Fruit fly (Drosophila melanogaster) whole organism, embryonic: ENCODE measurements around the gene Blos4.

ENCODE experiments used
- Aef1 ChIP-seq: fragments of 200-800 bp; sonication (Bioruptor generic); IDR thresholded peaks from 3 replicates; pipeline ENCODE4 v1.3.6; 2022; ENCODE audit warnings: missing biosample characterization, missing genetic modification characterization
- Bdp1 ChIP-seq: fragments of 200-800 bp; sonication (Bioruptor generic); optimal IDR thresholded peaks from 3 replicates; lab custom pipeline; 2016; ENCODE audit warnings: missing biosample characterization, missing genetic modification characterization
- Bgb ChIP-seq: fragments of 200-800 bp; sonication (Bioruptor generic); IDR thresholded peaks from 2 replicates; pipeline ENCODE4 v1.3.6; 2022; ENCODE audit warnings: missing biosample characterization, missing genetic modification characterization; ENCODE audit not compliant: partially characterized antibody
- CG11093 ChIP-seq: fragments of 200-800 bp; sonication (Bioruptor generic); IDR thresholded peaks from 3 replicates; pipeline ENCODE4 v1.3.6; 2022; ENCODE audit warnings: missing biosample characterization, missing genetic modification characterization
- CG11560 ChIP-seq: fragments of 200-800 bp; sonication (Bioruptor generic); IDR thresholded peaks from 3 replicates; pipeline ENCODE4 v1.3.6; 2022; ENCODE audit warnings: missing biosample characterization, missing genetic modification characterization
- CG14441 ChIP-seq: fragments of 200-800 bp; sonication (Bioruptor generic); IDR thresholded peaks from 2 replicates; pipeline ENCODE4 v1.3.6; 2022; ENCODE audit warnings: missing biosample characterization, missing genetic modification characterization
- CG17802 ChIP-seq: fragments of 200-800 bp; sonication (Bioruptor generic); optimal IDR thresholded peaks from 2 replicates; lab custom pipeline; 2018; ENCODE audit warnings: missing biosample characterization, mild to moderate bottlenecking, missing genetic modification characterization, moderate library complexity
- CG2120 ChIP-seq: fragments of 200-800 bp; sonication (Bioruptor generic); optimal IDR thresholded peaks from 3 replicates; lab custom pipeline; 2016; ENCODE audit warnings: missing biosample characterization, missing genetic modification characterization
- CG32532 ChIP-seq: fragments of 200-800 bp; sonication (Bioruptor generic); IDR thresholded peaks from 2 replicates; pipeline ENCODE4 v1.3.6; 2022; ENCODE audit warnings: missing biosample characterization, missing genetic modification characterization
- CG3726 ChIP-seq: fragments of 200-800 bp; sonication (Bioruptor generic); IDR thresholded peaks from 3 replicates; pipeline ENCODE4, ENCODE4 v1.3.6; 2022; ENCODE audit warnings: missing biosample characterization, missing genetic modification characterization
- CG42726 ChIP-seq: fragments of 200-800 bp; sonication (Bioruptor generic); IDR thresholded peaks from 2 replicates; pipeline ENCODE4 v1.3.6; 2022; ENCODE audit warnings: missing biosample characterization, missing genetic modification characterization; ENCODE audit not compliant: partially characterized antibody
- CG4404 ChIP-seq: fragments of 200-800 bp; sonication (Bioruptor generic); IDR thresholded peaks from 2 replicates; pipeline ENCODE4 v1.3.6; 2022; ENCODE audit warnings: missing biosample characterization, missing genetic modification characterization
- CG5953 ChIP-seq: fragments of 200-800 bp; sonication (Bioruptor generic); IDR thresholded peaks from 2 replicates; pipeline ENCODE4 v1.3.6; 2022; ENCODE audit warnings: missing biosample characterization, missing genetic modification characterization
- CG6765 ChIP-seq: fragments of 200-800 bp; sonication (Bioruptor generic); optimal IDR thresholded peaks from 3 replicates; lab custom pipeline; 2017; ENCODE audit warnings: missing biosample characterization, mild to moderate bottlenecking, missing genetic modification characterization
- CG7372 ChIP-seq: fragments of 200-800 bp; sonication (Bioruptor generic); IDR thresholded peaks from 2 replicates; pipeline ENCODE4 v1.3.6; 2022; ENCODE audit warnings: missing biosample characterization, missing genetic modification characterization
- CG8765 ChIP-seq: fragments of 200-800 bp; sonication (Bioruptor generic); IDR thresholded peaks from 2 replicates; pipeline ENCODE4 v1.3.6; 2022; ENCODE audit warnings: missing biosample characterization, missing genetic modification characterization
- CHES-1-like ChIP-seq: fragments of 200-800 bp; sonication (Bioruptor generic); optimal IDR thresholded peaks from 2 replicates; lab custom pipeline; 2016; ENCODE audit warnings: missing biosample characterization, missing genetic modification characterization
- Chrac-16 ChIP-seq: fragments of 200-800 bp; sonication (Bioruptor generic); optimal IDR thresholded peaks from 3 replicates; lab custom pipeline; 2016; ENCODE audit warnings: missing biosample characterization, missing genetic modification characterization
- CoRest ChIP-seq: fragments of 200-800 bp; sonication (Bioruptor generic); optimal IDR thresholded peaks from 3 replicates; lab custom pipeline; 2018; ENCODE audit warnings: missing biosample characterization, mild to moderate bottlenecking, missing genetic modification characterization, moderate library complexity
- E2f2 ChIP-seq: fragments of 200-800 bp; sonication (Bioruptor generic); IDR thresholded peaks from 2 replicates; pipeline ENCODE4 v1.3.6; 2022; ENCODE audit warnings: missing biosample characterization, missing genetic modification characterization
- Fer1 ChIP-seq: fragments of 200-800 bp; sonication (Bioruptor generic); optimal IDR thresholded peaks from 2 replicates; lab custom pipeline; 2017; ENCODE audit warnings: missing biosample characterization, mild to moderate bottlenecking, missing genetic modification characterization
- Fer2 ChIP-seq: fragments of 200-800 bp; sonication (Bioruptor generic); optimal IDR thresholded peaks from 2 replicates; lab custom pipeline; 2018; ENCODE audit warnings: missing biosample characterization, mild to moderate bottlenecking, missing genetic modification characterization, moderate library complexity
- Fer3 ChIP-seq: fragments of 200-800 bp; sonication (Bioruptor generic); optimal IDR thresholded peaks from 2 replicates; lab custom pipeline; 2018; ENCODE audit warnings: missing biosample characterization, mild to moderate bottlenecking, missing genetic modification characterization, moderate library complexity
- HmgZ ChIP-seq: fragments of 200-800 bp; sonication (Bioruptor generic); optimal IDR thresholded peaks from 2 replicates; lab custom pipeline; 2018; ENCODE audit warnings: missing biosample characterization, mild to moderate bottlenecking, missing genetic modification characterization
- MTF-1 ChIP-seq: fragments of 200-800 bp; sonication (Bioruptor generic); optimal IDR thresholded peaks from 2 replicates; lab custom pipeline; 2018; ENCODE audit warnings: missing biosample characterization, mild to moderate bottlenecking, missing genetic modification characterization, borderline replicate concordance
- Meics ChIP-seq: fragments of 200-800 bp; sonication (Bioruptor generic); optimal IDR thresholded peaks from 2 replicates; lab custom pipeline; 2017; ENCODE audit warnings: missing biosample characterization, mild to moderate bottlenecking, missing genetic modification characterization
- NFAT ChIP-seq: fragments of 200-800 bp; sonication (Bioruptor generic); IDR thresholded peaks from 2 replicates; pipeline ENCODE4 v1.3.6; 2022; ENCODE audit warnings: missing biosample characterization, missing genetic modification characterization
- Rfx ChIP-seq: fragments of 200-800 bp; sonication (Bioruptor generic); IDR thresholded peaks from 2 replicates; pipeline ENCODE4 v1.3.6; 2022; ENCODE audit warnings: missing biosample characterization, missing genetic modification characterization
- Scr ChIP-seq: fragments of 200-800 bp; sonication (Bioruptor generic); IDR thresholded peaks from 2 replicates; pipeline ENCODE4 v1.3.6; 2022; ENCODE audit warnings: missing biosample characterization, missing genetic modification characterization; ENCODE audit not compliant: partially characterized antibody
- Sox102F ChIP-seq: fragments of 200-800 bp; sonication (Bioruptor generic); optimal IDR thresholded peaks from 2 replicates; lab custom pipeline; 2018; ENCODE audit warnings: missing biosample characterization, mild to moderate bottlenecking, missing genetic modification characterization, moderate library complexity
- Trl ChIP-seq, 3 experiments: fragments of >200 bp in 2 of 3; fragments of 200-800 bp in 1 of 3; sonication (Bioruptor generic) in 1 of 3; optimal IDR thresholded peaks; 2 replicates in 1 of 3; 3 replicates in 2 of 3; lab custom pipeline; 2016 to 2017; ENCODE audit warnings: missing biosample characterization in 1 of 3, missing genetic modification characterization in 1 of 3
- ac ChIP-seq: fragments of 200-800 bp; sonication (Bioruptor generic); optimal IDR thresholded peaks from 3 replicates; lab custom pipeline; 2017; ENCODE audit warnings: missing biosample characterization, mild to moderate bottlenecking, missing genetic modification characterization
- al ChIP-seq: fragments of 200-800 bp; sonication (Bioruptor generic); IDR thresholded peaks from 2 replicates; pipeline ENCODE4 v1.3.6; 2022; ENCODE audit warnings: missing biosample characterization, missing genetic modification characterization
- aop ChIP-seq: fragments of 200-800 bp; sonication (Bioruptor generic); IDR thresholded peaks from 2 replicates; pipeline ENCODE4 v1.3.6; 2022; ENCODE audit warnings: missing biosample characterization, missing genetic modification characterization
- az2 ChIP-seq: fragments of 200-800 bp; sonication (Bioruptor generic); optimal IDR thresholded peaks from 3 replicates; lab custom pipeline; 2016; ENCODE audit warnings: missing biosample characterization, missing genetic modification characterization
- cato ChIP-seq: fragments of 200-800 bp; sonication (Bioruptor generic); optimal IDR thresholded peaks from 2 replicates; lab custom pipeline; 2016; ENCODE audit warnings: missing biosample characterization, missing genetic modification characterization, borderline replicate concordance
- chinmo ChIP-seq: fragments of 200-800 bp; sonication (Bioruptor generic); IDR thresholded peaks from 4 replicates; pipeline ENCODE4 v1.3.6; 2022; ENCODE audit warnings: missing biosample characterization, missing genetic modification characterization; ENCODE audit not compliant: partially characterized antibody
- crc ChIP-seq: fragments of 200-800 bp; sonication (Bioruptor generic); optimal IDR thresholded peaks from 2 replicates; lab custom pipeline; 2016; ENCODE audit warnings: missing biosample characterization, missing genetic modification characterization
- danr ChIP-seq: fragments of 200-800 bp; sonication (Bioruptor generic); IDR thresholded peaks from 2 replicates; pipeline ENCODE4 v1.3.6; 2022; ENCODE audit warnings: missing biosample characterization, missing genetic modification characterization
- fd96Cb ChIP-seq: fragments of 200-800 bp; sonication (Bioruptor generic); optimal IDR thresholded peaks from 2 replicates; lab custom pipeline; 2018; ENCODE audit warnings: missing biosample characterization, mild to moderate bottlenecking, missing genetic modification characterization, moderate library complexity
- grau ChIP-seq: fragments of 200-800 bp; optimal IDR thresholded peaks from 3 replicates; lab custom pipeline; 2019; ENCODE audit warnings: missing biosample characterization, mild to moderate bottlenecking, missing genetic modification characterization, moderate library complexity
- grn ChIP-seq: fragments of 200-800 bp; sonication (Bioruptor generic); optimal IDR thresholded peaks from 3 replicates; lab custom pipeline; 2017; ENCODE audit warnings: missing biosample characterization, missing genetic modification characterization
- h ChIP-seq: fragments of >200 bp; optimal IDR thresholded peaks from 2 replicates; lab custom pipeline; 2017
- lab ChIP-seq: fragments of 200-800 bp; sonication (Bioruptor generic); optimal IDR thresholded peaks from 3 replicates; lab custom pipeline; 2017; ENCODE audit warnings: missing biosample characterization, missing genetic modification characterization, mild to moderate bottlenecking, moderate library complexity, missing genetic modification reagents
- repo ChIP-seq: fragments of 200-800 bp; sonication (Bioruptor generic); optimal IDR thresholded peaks from 2 replicates; lab custom pipeline; 2016; ENCODE audit warnings: missing biosample characterization, missing genetic modification characterization
- sna ChIP-seq: fragments of 200-800 bp; sonication (Bioruptor generic); IDR thresholded peaks from 2 replicates; pipeline ENCODE4 v1.3.6; 2022; ENCODE audit warnings: missing biosample characterization, missing genetic modification characterization; ENCODE audit not compliant: partially characterized antibody
- tgo ChIP-seq: fragments of 200-800 bp; sonication (Bioruptor generic); IDR thresholded peaks from 3 replicates; pipeline ENCODE4 v1.3.6; 2022; ENCODE audit warnings: missing biosample characterization, missing genetic modification characterization
- vnd ChIP-seq: fragments of 200-800 bp; sonication (Bioruptor generic); IDR thresholded peaks from 3 replicates; pipeline ENCODE4 v1.3.6; 2022; ENCODE audit warnings: missing biosample characterization, missing genetic modification characterization; ENCODE audit not compliant: partially characterized antibody
- wek ChIP-seq: fragments of 200-800 bp; sonication (Bioruptor generic); optimal IDR thresholded peaks from 3 replicates; lab custom pipeline; 2018; ENCODE audit warnings: missing biosample characterization, mild to moderate bottlenecking, missing genetic modification characterization, moderate library complexity

Gene Blos4

DNA sequence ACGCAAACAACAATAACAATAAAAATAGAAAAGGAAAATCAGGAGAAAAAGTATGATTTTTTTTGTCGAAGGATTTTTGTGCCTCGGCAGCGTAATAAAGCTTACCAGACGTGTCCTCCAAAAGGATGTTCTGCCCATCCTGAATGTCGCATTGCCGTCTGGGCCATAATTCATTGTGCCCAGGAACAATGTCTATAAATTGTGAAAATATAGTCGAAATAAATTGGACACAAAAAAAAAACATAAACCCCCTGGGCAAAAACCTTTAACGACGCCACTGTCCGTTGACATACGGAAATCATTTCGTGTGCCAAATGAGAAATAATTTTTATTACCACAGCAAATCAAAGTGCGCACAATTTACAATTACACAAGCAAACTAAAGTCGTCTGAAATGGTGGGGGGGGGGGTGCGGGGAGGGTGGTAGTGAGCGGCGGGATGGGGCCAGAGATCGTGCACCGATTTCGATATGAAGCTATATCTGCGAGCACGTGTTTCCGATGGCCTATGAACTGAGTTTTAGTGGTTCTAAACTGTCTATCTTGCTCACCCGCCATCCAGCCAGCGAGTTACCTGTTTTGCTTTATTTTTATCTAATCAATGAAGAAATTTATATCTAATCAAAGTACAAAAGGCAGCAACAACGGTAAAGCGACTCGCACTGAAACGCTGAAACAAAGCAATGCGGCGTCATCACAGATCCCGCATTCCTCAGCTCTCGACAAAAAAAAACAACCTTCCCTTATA is 12.1 kb upstream of the Blos4 start (continued):
- TF ChIP-seq repo (GFP tag; lab: Kevin White, UChicago) (no peak), Fer3 (tag; lab: Kevin White, UChicago) (peak; percentile 50), CG32532 (GFP tag; lab: Robert Waterston, UW) (peak; percentile 64), CG4404 (no peak), tgo (GFP tag; lab: Robert Waterston, UW) (no peak; the same call in 2 of the 3 replicates), CG11560 (tag; lab: Robert Waterston, UW) (0 out of 3 replicates have a peak, but pooled peaks have one; percentile 59), NFAT (no peak), danr (GFP tag; lab: Robert Waterston, UW) (no peak), cato (GFP tag; lab: Kevin White, UChicago) (no peak), HmgZ (no peak), Chrac-16 (GFP tag; lab: Kevin White, UChicago) (no peak), CG14441 (GFP tag; lab: Robert Waterston, UW) (peak; percentile 49), al (peak; percentile 57; the same call in 1 of the 2 replicates), Trl (optimal IDR thresholded peaks at IDR 0.05; lab: Kevin White, UChicago) (no peak), Trl (GFP tag; optimal IDR thresholded peaks at IDR 0.05; lab: Kevin White, UChicago) (peak; percentile 35), CG6765 (GFP tag; lab: Kevin White, UChicago) (no peak), CG7372 (GFP tag; lab: Robert Waterston, UW) (no peak), Fer2 (tag; lab: Kevin White, UChicago) (no peak), az2 (GFP tag; lab: Kevin White, UChicago) (no peak), ac (GFP tag; lab: Kevin White, UChicago) (no peak), h (lab: Kevin White, UChicago) (no peak), Bgb (GFP tag; lab: Robert Waterston, UW) (no peak), lab (GFP tag; lab: Kevin White, UChicago) (peak; percentile 58), sna (GFP tag; lab: Robert Waterston, UW) (no peak), grn (GFP tag; lab: Kevin White, UChicago) (peak; percentile 59), E2f2 (GFP tag; lab: Robert Waterston, UW) (0 out of 2 replicates have a peak, but pooled peaks have one; percentile 19), Meics (peak; percentile 71), Aef1 (GFP tag; lab: Robert Waterston, UW) (peak; percentile 19; the same call in 1 of the 3 replicates), Scr (GFP tag; lab: Robert Waterston, UW) (no peak), Fer1 (peak; percentile 53), aop (GFP tag; lab: Robert Waterston, UW) (no peak), Bdp1 (GFP tag; lab: Kevin White, UChicago) (no peak), wek (GFP tag; lab: Kevin White, UChicago) (no peak), CG42726 (GFP tag; lab: Robert Waterston, UW) (no peak), CG17802 (tag; lab: Kevin White, UChicago) (no peak), crc (no peak), CG2120 (GFP tag; lab: Kevin White, UChicago) (peak; percentile 78), MTF-1 (no peak), grau (tag; lab: Kevin White, UChicago) (no peak), Sox102F (GFP tag; lab: Kevin White, UChicago) (peak; percentile 7), CG11093 (GFP tag; lab: Robert Waterston, UW) (no peak), CG3726 (GFP tag; lab: Robert Waterston, UW) (no peak), chinmo (0 out of 4 replicates have a peak, but pooled peaks have one; percentile 41), vnd (no peak), CG8765 (GFP tag; lab: Robert Waterston, UW) (no peak), CoRest (tag; lab: Kevin White, UChicago) (peak; percentile 47), Rfx (GFP tag; lab: Robert Waterston, UW) (peak; percentile 80), CG5953 (no peak), CHES-1-like (peak; percentile 58), fd96Cb (tag; lab: Kevin White, UChicago) (no peak)
